Fruit fly (Drosophila melanogaster) whole organism, embryonic: ENCODE results near the gene CG31680.

Source experiments
- Adf1 ChIP-seq: fragments of 200-800 bp; sonication (Bioruptor generic); IDR thresholded peaks from 2 replicates; pipeline ENCODE4 v1.3.6; 2022; ENCODE audit warnings: missing biosample characterization, missing genetic modification characterization
- CG10462 ChIP-seq: fragments of 200-800 bp; sonication (Bioruptor generic); optimal IDR thresholded peaks from 2 replicates; lab custom pipeline; 2016; ENCODE audit warnings: missing biosample characterization, missing genetic modification characterization
- CG10654 ChIP-seq: fragments of 200-800 bp; sonication (Bioruptor generic); optimal IDR thresholded peaks from 2 replicates; lab custom pipeline; 2016; ENCODE audit warnings: missing biosample characterization, missing genetic modification characterization
- CG10979 ChIP-seq: fragments of 200-800 bp; sonication (Bioruptor generic); optimal IDR thresholded peaks from 2 replicates; lab custom pipeline; 2018; ENCODE audit warnings: missing biosample characterization, mild to moderate bottlenecking, missing genetic modification characterization, moderate library complexity
- CG1233 ChIP-seq: fragments of 200-800 bp; sonication (Bioruptor generic); optimal IDR thresholded peaks from 4 replicates; lab custom pipeline; 2018; ENCODE audit warnings: missing biosample characterization, mild to moderate bottlenecking, missing genetic modification characterization
- CG14050 ChIP-seq: fragments of 200-800 bp; sonication (Bioruptor generic); IDR thresholded peaks from 3 replicates; pipeline ENCODE4 v1.3.6; 2022; ENCODE audit warnings: missing biosample characterization, missing genetic modification characterization
- CG14667 ChIP-seq: fragments of 200-800 bp; sonication (Bioruptor generic); IDR thresholded peaks from 2 replicates; pipeline ENCODE4 v1.3.6; 2022; ENCODE audit warnings: missing biosample characterization, missing genetic modification characterization
- CG15269 ChIP-seq: fragments of 200-800 bp; sonication (Bioruptor generic); optimal IDR thresholded peaks from 2 replicates; lab custom pipeline; 2018; ENCODE audit warnings: missing biosample characterization, mild to moderate bottlenecking, missing genetic modification characterization, moderate library complexity
- CG18476 ChIP-seq: fragments of 200-800 bp; sonication (Bioruptor generic); optimal IDR thresholded peaks from 2 replicates; lab custom pipeline; 2016; ENCODE audit warnings: missing biosample characterization, mild to moderate bottlenecking, missing genetic modification characterization
- CG33213 ChIP-seq: fragments of 200-800 bp; sonication (Bioruptor generic); optimal IDR thresholded peaks from 3 replicates; lab custom pipeline; 2016; ENCODE audit warnings: missing biosample characterization, missing genetic modification characterization
- CG3726 ChIP-seq: fragments of 200-800 bp; sonication (Bioruptor generic); IDR thresholded peaks from 3 replicates; pipeline ENCODE4, ENCODE4 v1.3.6; 2022; ENCODE audit warnings: missing biosample characterization, missing genetic modification characterization
- CG3838 ChIP-seq: fragments of 200-800 bp; sonication (Bioruptor generic); optimal IDR thresholded peaks from 3 replicates; lab custom pipeline; 2016; ENCODE audit warnings: missing biosample characterization, missing genetic modification characterization
- CG4360 ChIP-seq: fragments of 200-800 bp; sonication (Bioruptor generic); IDR thresholded peaks from 2 replicates; pipeline ENCODE4 v1.3.6; 2022; ENCODE audit warnings: missing biosample characterization, missing genetic modification characterization
- CG6175 ChIP-seq: fragments of 200-800 bp; sonication (Bioruptor generic); IDR thresholded peaks from 3 replicates; pipeline ENCODE4 v1.3.6; 2022; ENCODE audit warnings: missing biosample characterization, missing genetic modification characterization
- CG6683 ChIP-seq: fragments of 200-800 bp; sonication (Bioruptor generic); optimal IDR thresholded peaks from 2 replicates; lab custom pipeline; 2017; ENCODE audit warnings: missing biosample characterization, mild to moderate bottlenecking, missing genetic modification characterization, missing genetic modification reagents
- CG6689 ChIP-seq: fragments of 200-800 bp; sonication (Bioruptor generic); IDR thresholded peaks from 2 replicates; pipeline ENCODE4 v1.3.6; 2022; ENCODE audit warnings: missing biosample characterization, missing genetic modification characterization
- CG6765 ChIP-seq: fragments of 200-800 bp; sonication (Bioruptor generic); optimal IDR thresholded peaks from 3 replicates; lab custom pipeline; 2017; ENCODE audit warnings: missing biosample characterization, mild to moderate bottlenecking, missing genetic modification characterization
- CG6791 ChIP-seq: fragments of 200-800 bp; sonication (Bioruptor generic); IDR thresholded peaks from 3 replicates; pipeline ENCODE4 v1.3.6; 2022; ENCODE audit warnings: missing biosample characterization, missing genetic modification characterization; ENCODE audit not compliant: partially characterized antibody
- CG7963 ChIP-seq: fragments of 200-800 bp; sonication (Bioruptor generic); IDR thresholded peaks from 3 replicates; pipeline ENCODE4 v1.3.6; 2022; ENCODE audit warnings: missing biosample characterization, missing genetic modification characterization; ENCODE audit not compliant: partially characterized antibody
- CG8290 ChIP-seq, 3 experiments: fragments of 200-800 bp; sonication (Bioruptor generic); optimal IDR thresholded peaks; 2 replicates each; lab custom pipeline; 2016 to 2019; ENCODE audit warnings: missing biosample characterization in 3 of 3, missing genetic modification characterization in 3 of 3, mild to moderate bottlenecking in 2 of 3, moderate library complexity in 1 of 3
- CG9609 ChIP-seq: fragments of 200-800 bp; sonication (Bioruptor generic); optimal IDR thresholded peaks from 3 replicates; lab custom pipeline; 2016; ENCODE audit warnings: missing biosample characterization, missing genetic modification characterization
- CG9876 ChIP-seq: fragments of 200-800 bp; sonication (Bioruptor generic); optimal IDR thresholded peaks from 2 replicates; lab custom pipeline; 2016; ENCODE audit warnings: missing biosample characterization, missing genetic modification characterization
- D19A ChIP-seq: fragments of 200-800 bp; optimal IDR thresholded peaks from 3 replicates; lab custom pipeline; 2019; ENCODE audit warnings: missing biosample characterization, mild to moderate bottlenecking, missing genetic modification characterization, moderate library complexity
- Dip3 ChIP-seq: fragments of 200-800 bp; sonication (Bioruptor generic); optimal IDR thresholded peaks from 3 replicates; lab custom pipeline; 2016; ENCODE audit warnings: missing biosample characterization, missing genetic modification characterization
- Dref ChIP-seq: fragments of 200-800 bp; sonication (Bioruptor generic); IDR thresholded peaks from 2 replicates; pipeline ENCODE4 v1.3.6; 2022; ENCODE audit warnings: missing biosample characterization, missing genetic modification characterization
- E2f2 ChIP-seq: fragments of 200-800 bp; sonication (Bioruptor generic); IDR thresholded peaks from 2 replicates; pipeline ENCODE4 v1.3.6; 2022; ENCODE audit warnings: missing biosample characterization, missing genetic modification characterization
- Eip74EF ChIP-seq, 2 experiments: fragments of 200-800 bp in 1 of 2; fragments of >200 bp in 1 of 2; sonication (Bioruptor generic) in 1 of 2; optimal IDR thresholded peaks; 2 replicates each; lab custom pipeline; 2017 to 2019; ENCODE audit warnings: missing biosample characterization in 2 of 2, missing genetic modification characterization in 2 of 2, mild to moderate bottlenecking in 1 of 2, moderate library complexity in 1 of 2
- Ets65A ChIP-seq: fragments of 200-800 bp; sonication (Bioruptor generic); peaks from one replicate; lab custom pipeline; 2016; ENCODE audit warnings: missing biosample characterization, missing genetic modification characterization
- Ets97D ChIP-seq: fragments of 200-800 bp; sonication (Bioruptor generic); optimal IDR thresholded peaks from 3 replicates; lab custom pipeline; 2016; ENCODE audit warnings: missing biosample characterization, missing genetic modification characterization
- HHEX ChIP-seq: fragments of 200-800 bp; sonication (Bioruptor generic); optimal IDR thresholded peaks from 3 replicates; lab custom pipeline; 2017; ENCODE audit warnings: missing biosample characterization, mild to moderate bottlenecking, missing genetic modification characterization, missing genetic modification reagents
- MTF-1 ChIP-seq: fragments of 200-800 bp; sonication (Bioruptor generic); optimal IDR thresholded peaks from 2 replicates; lab custom pipeline; 2018; ENCODE audit warnings: missing biosample characterization, mild to moderate bottlenecking, missing genetic modification characterization, borderline replicate concordance
- Meics ChIP-seq: fragments of 200-800 bp; sonication (Bioruptor generic); optimal IDR thresholded peaks from 2 replicates; lab custom pipeline; 2017; ENCODE audit warnings: missing biosample characterization, mild to moderate bottlenecking, missing genetic modification characterization
- Ravus ChIP-seq: fragments of 200-800 bp; sonication (Bioruptor generic); IDR thresholded peaks from 2 replicates; pipeline ENCODE4 v1.3.6; 2022; ENCODE audit warnings: missing biosample characterization, missing genetic modification characterization
- Side ChIP-seq: fragments of 200-800 bp; sonication (Bioruptor generic); optimal IDR thresholded peaks from 2 replicates; lab custom pipeline; 2016; ENCODE audit warnings: missing biosample characterization, missing genetic modification characterization
- Six4 ChIP-seq: fragments of 200-800 bp; sonication (Bioruptor generic); optimal IDR thresholded peaks from 2 replicates; lab custom pipeline; 2016; ENCODE audit warnings: missing biosample characterization, missing genetic modification characterization
- Sox102F ChIP-seq: fragments of 200-800 bp; sonication (Bioruptor generic); optimal IDR thresholded peaks from 2 replicates; lab custom pipeline; 2018; ENCODE audit warnings: missing biosample characterization, mild to moderate bottlenecking, missing genetic modification characterization, moderate library complexity
- Xrp1 ChIP-seq: fragments of 200-800 bp; sonication (Bioruptor generic); IDR thresholded peaks from 2 replicates; pipeline ENCODE4 v1.3.6; 2022; ENCODE audit warnings: missing biosample characterization, missing genetic modification characterization
- bab2 ChIP-seq: fragments of 200-800 bp; sonication (Bioruptor generic); optimal IDR thresholded peaks from 2 replicates; lab custom pipeline; 2016; ENCODE audit warnings: missing biosample characterization, missing genetic modification characterization
- cato ChIP-seq: fragments of 200-800 bp; sonication (Bioruptor generic); optimal IDR thresholded peaks from 2 replicates; lab custom pipeline; 2016; ENCODE audit warnings: missing biosample characterization, missing genetic modification characterization, borderline replicate concordance
- chinmo ChIP-seq: fragments of 200-800 bp; sonication (Bioruptor generic); IDR thresholded peaks from 4 replicates; pipeline ENCODE4 v1.3.6; 2022; ENCODE audit warnings: missing biosample characterization, missing genetic modification characterization; ENCODE audit not compliant: partially characterized antibody
- dpn ChIP-seq, 2 experiments: fragments of 200-800 bp; sonication (Bioruptor generic); optimal IDR thresholded peaks; 3 replicates each; lab custom pipeline; 2016; ENCODE audit warnings: missing biosample characterization in 2 of 2, missing genetic modification characterization in 2 of 2
- dysf ChIP-seq: fragments of 200-800 bp; sonication (Bioruptor generic); IDR thresholded peaks from 3 replicates; pipeline ENCODE4 v1.3.6; 2022; ENCODE audit warnings: missing biosample characterization, missing genetic modification characterization
- ewg ChIP-seq: fragments of 200-800 bp; sonication (Bioruptor generic); optimal IDR thresholded peaks from 3 replicates; lab custom pipeline; 2017; ENCODE audit warnings: mild to moderate bottlenecking, missing biosample characterization, missing genetic modification reagents, missing genetic modification characterization
- fd3F ChIP-seq: fragments of 200-800 bp; sonication (Bioruptor generic); optimal IDR thresholded peaks from 2 replicates; lab custom pipeline; 2018; ENCODE audit warnings: missing biosample characterization, mild to moderate bottlenecking, missing genetic modification characterization, moderate library complexity
- gce ChIP-seq: fragments of 200-800 bp; sonication (Bioruptor generic); IDR thresholded peaks from 3 replicates; pipeline ENCODE4 v1.3.6; 2022; ENCODE audit warnings: missing biosample characterization, missing genetic modification characterization
- lilli ChIP-seq: fragments of 200-800 bp; sonication (Bioruptor generic); optimal IDR thresholded peaks from 3 replicates; lab custom pipeline; 2016; ENCODE audit warnings: missing biosample characterization, missing genetic modification characterization
- prd ChIP-seq, 3 experiments: fragments of >200 bp in 2 of 3; fragments of 200-800 bp in 1 of 3; sonication (Bioruptor generic) in 1 of 3; optimal IDR thresholded peaks in 2 of 3; IDR thresholded peaks in 1 of 3; 2 replicates in 2 of 3; 3 replicates in 1 of 3; pipeline versions ENCODE4 v1.3.6 to Lab custom; 2017 to 2022; ENCODE audit warnings: missing biosample characterization in 1 of 3, missing genetic modification characterization in 1 of 3
- pros ChIP-seq: fragments of 200-800 bp; sonication (Bioruptor generic); optimal IDR thresholded peaks from 3 replicates; lab custom pipeline; 2019; ENCODE audit warnings: missing biosample characterization, mild to moderate bottlenecking, missing genetic modification characterization, moderate library complexity
- scrt ChIP-seq: fragments of 200-800 bp; sonication (Bioruptor generic); optimal IDR thresholded peaks from 2 replicates; lab custom pipeline; 2018; ENCODE audit warnings: missing biosample characterization, mild to moderate bottlenecking, missing genetic modification characterization, moderate library complexity

Gene CG31680

dm6 chr2L:20647240-20647908 is 7.5 kb downstream of the CG31680 start (continued):
- no peak for TF ChIP-seq Sox102F
- no peak for TF ChIP-seq CG3726 (GFP tag; lab: Robert Waterston, UW)
- TF ChIP-seq CG10654 = no peak
- TF ChIP-seq Side (GFP tag; lab: Kevin White, UChicago) = no peak
- TF ChIP-seq Dip3 (GFP tag; lab: Kevin White, UChicago) = no peak
- no peak for TF ChIP-seq dpn (GFP tag; optimal IDR thresholded peaks at IDR 0.05; lab: Kevin White, UChicago)
- TF ChIP-seq HHEX (GFP tag; lab: Kevin White, UChicago) = no peak
- no peak for TF ChIP-seq MTF-1 (GFP tag; lab: Kevin White, UChicago)
- TF ChIP-seq prd (optimal IDR thresholded peaks at IDR 0.05; lab: Kevin White, UChicago) = no peak
- TF ChIP-seq prd (GFP tag; IDR thresholded peaks at IDR 0.05; lab: Robert Waterston, UW) = no peak
- peak; percentile 55 for TF ChIP-seq Ets97D (GFP tag; lab: Kevin White, UChicago)
- TF ChIP-seq CG14050 (GFP tag; lab: Robert Waterston, UW) = no peak
- TF ChIP-seq CG9876 (GFP tag; lab: Kevin White, UChicago) = no peak
- TF ChIP-seq gce = no peak
- no peak for TF ChIP-seq Dref
- TF ChIP-seq CG14667 (GFP tag; lab: Robert Waterston, UW) = no peak
- TF ChIP-seq fd3F (GFP tag; lab: Kevin White, UChicago) = no peak
- TF ChIP-seq CG3838 (GFP tag; lab: Kevin White, UChicago) = no peak
- no peak for TF ChIP-seq Six4 (GFP tag; lab: Kevin White, UChicago)
- TF ChIP-seq scrt (GFP tag; lab: Kevin White, UChicago) = peak; percentile 48
- no peak for TF ChIP-seq dysf (GFP tag; lab: Robert Waterston, UW)
- TF ChIP-seq Ets65A (GFP tag; lab: Kevin White, UChicago) = no peak
- no peak for TF ChIP-seq CG7963 (GFP tag; lab: Robert Waterston, UW)
- no peak for TF ChIP-seq CG10979 (tag; lab: Kevin White, UChicago)
- no peak for TF ChIP-seq bab2 (GFP tag; lab: Kevin White, UChicago)
- no peak for TF ChIP-seq Eip74EF (GFP tag; optimal IDR thresholded peaks at IDR 0.05; lab: Kevin White, UChicago)
- no peak for TF ChIP-seq CG4360
- no peak for TF ChIP-seq Adf1 (GFP tag; lab: Robert Waterston, UW)
- peak; percentile 24 for TF ChIP-seq lilli (GFP tag; lab: Kevin White, UChicago)
- no peak for TF ChIP-seq E2f2 (GFP tag; lab: Robert Waterston, UW)
- no peak for TF ChIP-seq Ravus (GFP tag; lab: Robert Waterston, UW)
- TF ChIP-seq CG6791 (GFP tag; lab: Robert Waterston, UW) = no peak
- TF ChIP-seq CG8290 (GFP tag; optimal IDR thresholded peaks at IDR 0.05; lab: Kevin White, UChicago) = no peak
- no peak for TF ChIP-seq CG8290 (tag; optimal IDR thresholded peaks at IDR 0.05; lab: Kevin White, UChicago)
- TF ChIP-seq Meics (GFP tag; lab: Kevin White, UChicago) = peak; percentile 4
- TF ChIP-seq CG18476 (GFP tag; lab: Kevin White, UChicago) = no peak
- no peak for TF ChIP-seq CG1233 (GFP tag; lab: Kevin White, UChicago)
- TF ChIP-seq Xrp1 (GFP tag; lab: Robert Waterston, UW) = no peak
- no peak for TF ChIP-seq CG10462 (GFP tag; lab: Kevin White, UChicago)
- TF ChIP-seq CG15269 (tag; lab: Kevin White, UChicago) = no peak
- TF ChIP-seq CG6683 (GFP tag; lab: Kevin White, UChicago) = no peak
- TF ChIP-seq ewg (GFP tag; lab: Kevin White, UChicago) = no peak
- no peak for TF ChIP-seq CG6175 (GFP tag; lab: Robert Waterston, UW)
- TF ChIP-seq chinmo (GFP tag; lab: Robert Waterston, UW) = no peak
- no peak for TF ChIP-seq CG6689 (GFP tag; lab: Robert Waterston, UW)
- TF ChIP-seq CG6765 (GFP tag; lab: Kevin White, UChicago) = no peak
- TF ChIP-seq pros (GFP tag; lab: Kevin White, UChicago) = no peak
- TF ChIP-seq CG9609 (GFP tag; lab: Kevin White, UChicago) = no peak
- TF ChIP-seq CG33213 = peak; percentile 64
- TF ChIP-seq D19A (tag; lab: Kevin White, UChicago) = no peak
- no peak for TF ChIP-seq cato (GFP tag; lab: Kevin White, UChicago)
